Worm (Caenorhabditis elegans) whole organism, young adult: Measurements from ENCODE around the gene clec-63.
A peak's percentile ranks its signal among the peaks of the same experiment; 100 is the strongest.

ENCODE experiments used
- B0261.1 ChIP-seq: sonication (generic microtip); optimal IDR thresholded peaks from 2 replicates; lab custom pipeline; 2016; ENCODE audit warnings: mild to moderate bottlenecking, missing genetic modification characterization, moderate library complexity, missing compliant biosample characterization
- D2030.7 ChIP-seq: fragments of 200-800 bp; sonication (Bioruptor generic); IDR thresholded peaks from 2 replicates; pipeline ENCODE4 v1.3.6; 2022; ENCODE audit warnings: missing genetic modification reagents, missing genetic modification characterization, missing compliant biosample characterization
- F10E7.11 ChIP-seq: sonication (generic microtip); optimal IDR thresholded peaks from 2 replicates; lab custom pipeline; 2017; ENCODE audit warnings: mild to moderate bottlenecking, missing genetic modification characterization, moderate library complexity, missing compliant biosample characterization
- F22D6.2 ChIP-seq: sonication (generic microtip); optimal IDR thresholded peaks from 2 replicates; lab custom pipeline; 2016; ENCODE audit warnings: mild to moderate bottlenecking, missing genetic modification characterization, missing compliant biosample characterization
- F33H1.4 ChIP-seq: fragments of 200-800 bp; sonication (Bioruptor generic); IDR thresholded peaks from 2 replicates; pipeline ENCODE4 v1.3.6; 2022; ENCODE audit warnings: missing genetic modification reagents, missing genetic modification characterization, missing compliant biosample characterization
- F39B2.1 ChIP-seq: fragments of 200-800 bp; sonication (Bioruptor generic); IDR thresholded peaks from 2 replicates; pipeline ENCODE4 v1.3.6; 2022; ENCODE audit warnings: missing genetic modification reagents, missing genetic modification characterization, missing compliant biosample characterization
- F57A8.1 ChIP-seq: fragments of 200-800 bp; sonication (Bioruptor generic); optimal IDR thresholded peaks from 2 replicates; lab custom pipeline; 2018; ENCODE audit warnings: mild to moderate bottlenecking, missing genetic modification characterization, moderate library complexity, missing compliant biosample characterization
- K11D2.4 ChIP-seq: fragments of 200-800 bp; sonication (Bioruptor generic); IDR thresholded peaks from 2 replicates; pipeline ENCODE4 v1.3.6; 2022; ENCODE audit warnings: missing genetic modification reagents, missing genetic modification characterization, missing compliant biosample characterization
- ZK185.1 ChIP-seq: sonication (generic microtip); optimal IDR thresholded peaks from 2 replicates; lab custom pipeline; 2016; ENCODE audit warnings: mild to moderate bottlenecking, missing genetic modification characterization, missing compliant biosample characterization; ENCODE audit not compliant: poor library complexity, severe bottlenecking
- aptf-2 ChIP-seq: fragments of 200-800 bp; sonication (Bioruptor generic); conservative IDR thresholded peaks from 2 replicates; pipeline ENCODE4 v1.3.6; 2022; ENCODE audit warnings: missing genetic modification reagents, missing genetic modification characterization, missing compliant biosample characterization
- aptf-3 ChIP-seq: fragments of 200-800 bp; sonication (Bioruptor generic); IDR thresholded peaks from 2 replicates; pipeline ENCODE4 v1.3.6; 2022; ENCODE audit warnings: missing genetic modification characterization, missing compliant biosample characterization
- atf-7 ChIP-seq: sonication (generic microtip); optimal IDR thresholded peaks from 2 replicates; lab custom pipeline; 2017; ENCODE audit warnings: mild to moderate bottlenecking, missing genetic modification characterization, missing compliant biosample characterization
- athp-1 ChIP-seq: sonication (generic microtip); optimal IDR thresholded peaks from 2 replicates; lab custom pipeline; 2017; ENCODE audit warnings: mild to moderate bottlenecking, missing genetic modification characterization, missing compliant biosample characterization
- attf-3 ChIP-seq: fragments of 200-800 bp; sonication (Bioruptor generic); conservative IDR thresholded peaks from 2 replicates; pipeline ENCODE4 v1.3.6; 2022; ENCODE audit warnings: missing genetic modification reagents, missing genetic modification characterization, missing compliant biosample characterization
- ceh-79 ChIP-seq: sonication (generic microtip); optimal IDR thresholded peaks from 2 replicates; lab custom pipeline; 2017; ENCODE audit warnings: mild to moderate bottlenecking, missing genetic modification characterization, missing compliant biosample characterization
- chd-7 ChIP-seq: sonication (generic microtip); optimal IDR thresholded peaks from 2 replicates; lab custom pipeline; 2016; ENCODE audit warnings: mild to moderate bottlenecking, missing genetic modification characterization, moderate library complexity, missing compliant biosample characterization
- dox-1 ChIP-seq: fragments of 200-800 bp; sonication (Bioruptor generic); IDR thresholded peaks from 2 replicates; pipeline ENCODE4 v1.3.6; 2022; ENCODE audit warnings: missing genetic modification reagents, missing genetic modification characterization, missing compliant biosample characterization
- dpl-1 ChIP-seq: fragments of 150-350 bp; optimal IDR thresholded peaks from 2 replicates; lab custom pipeline; 2014; ENCODE audit warnings: missing biosample characterization, missing genetic modification reagents, missing genetic modification characterization
- egl-18 ChIP-seq: fragments of 200-800 bp; sonication (Bioruptor generic); IDR thresholded peaks from 2 replicates; pipeline ENCODE4 v1.3.6; 2022; ENCODE audit warnings: missing genetic modification reagents, missing genetic modification characterization, missing compliant biosample characterization
- egrh-3 ChIP-seq: fragments of 200-800 bp; sonication (Bioruptor generic); IDR thresholded peaks from 2 replicates; pipeline ENCODE4 v1.3.6; 2022; ENCODE audit warnings: missing genetic modification reagents, missing genetic modification characterization, missing compliant biosample characterization
- ets-4 ChIP-seq: fragments of 200-800 bp; sonication (Bioruptor generic); optimal IDR thresholded peaks from 2 replicates; lab custom pipeline; 2018; ENCODE audit warnings: mild to moderate bottlenecking, missing genetic modification characterization, missing compliant biosample characterization
- fkh-3 ChIP-seq: sonication (generic microtip); optimal IDR thresholded peaks from 2 replicates; lab custom pipeline; 2016; ENCODE audit warnings: mild to moderate bottlenecking, missing genetic modification characterization, missing compliant biosample characterization
- gei-17 ChIP-seq: fragments of 200-800 bp; sonication (Bioruptor generic); optimal IDR thresholded peaks from 2 replicates; lab custom pipeline; 2018; ENCODE audit warnings: mild to moderate bottlenecking, missing genetic modification characterization, missing compliant biosample characterization
- hlh-26 ChIP-seq: fragments of 200-800 bp; sonication (Bioruptor generic); conservative IDR thresholded peaks from 2 replicates; pipeline ENCODE4 v1.3.6; 2022; ENCODE audit warnings: missing genetic modification reagents, missing genetic modification characterization, missing compliant biosample characterization
- let-526 ChIP-seq: fragments of 200-800 bp; sonication (Bioruptor generic); IDR thresholded peaks from 2 replicates; pipeline ENCODE4 v1.3.6; 2022; ENCODE audit warnings: missing genetic modification reagents, missing genetic modification characterization, missing compliant biosample characterization
- lin-35 ChIP-seq, 3 experiments: fragments of 150-350 bp in 2 of 3; sonication (generic microtip) in 1 of 3; optimal IDR thresholded peaks; 2 replicates each; lab custom pipeline; 2014 to 2018; ENCODE audit warnings: missing biosample characterization in 3 of 3, missing genetic modification characterization in 3 of 3, missing genetic modification reagents in 3 of 3
- lin-54 ChIP-seq: fragments of 200-800 bp; sonication (Bioruptor generic); optimal IDR thresholded peaks from 2 replicates; lab custom pipeline; 2018; ENCODE audit warnings: mild to moderate bottlenecking, missing genetic modification characterization, missing compliant biosample characterization
- lir-1 ChIP-seq: fragments of 200-800 bp; sonication (Bioruptor generic); conservative IDR thresholded peaks from 2 replicates; pipeline ENCODE4 v1.3.6; 2022; ENCODE audit warnings: missing genetic modification reagents, missing genetic modification characterization, missing compliant biosample characterization
- madf-8 ChIP-seq: fragments of 200-800 bp; sonication (Bioruptor generic); conservative IDR thresholded peaks from 2 replicates; pipeline ENCODE4 v1.3.6; 2022; ENCODE audit warnings: missing genetic modification reagents, missing genetic modification characterization, missing compliant biosample characterization
- mcd-1 ChIP-seq: fragments of 200-800 bp; sonication (Bioruptor generic); IDR thresholded peaks from 2 replicates; pipeline ENCODE4 v1.3.6; 2022; ENCODE audit warnings: missing genetic modification reagents, missing genetic modification characterization, missing compliant biosample characterization
- mes-4 ChIP-seq: sonication (generic microtip); optimal IDR thresholded peaks from 2 replicates; lab custom pipeline; 2016; ENCODE audit warnings: missing genotype, missing genetic modification characterization, missing compliant biosample characterization
- nfya-2 ChIP-seq: fragments of 200-800 bp; sonication (Bioruptor generic); IDR thresholded peaks from 2 replicates; pipeline ENCODE4 v1.3.6; 2022; ENCODE audit warnings: missing genetic modification reagents, missing genetic modification characterization, missing compliant biosample characterization
- nfyb-1 ChIP-seq: fragments of 200-800 bp; sonication (Bioruptor generic); IDR thresholded peaks from 2 replicates; pipeline ENCODE4 v1.3.6; 2022; ENCODE audit warnings: missing genetic modification reagents, missing genetic modification characterization, missing compliant biosample characterization
- nhr-80 ChIP-seq: sonication (generic microtip); optimal IDR thresholded peaks from 2 replicates; lab custom pipeline; 2016; ENCODE audit warnings: missing genetic modification characterization, missing compliant biosample characterization
- nhr-90 ChIP-seq: sonication (generic microtip); optimal IDR thresholded peaks from 2 replicates; lab custom pipeline; 2016; ENCODE audit warnings: missing genotype, mild to moderate bottlenecking, missing genetic modification characterization, missing compliant biosample characterization
- pbrm-1 ChIP-seq: fragments of 200-800 bp; sonication (Bioruptor generic); IDR thresholded peaks from 2 replicates; pipeline ENCODE4 v1.3.6; 2022; ENCODE audit warnings: missing genetic modification reagents, missing genetic modification characterization, missing compliant biosample characterization
- pha-4 ChIP-seq: fragments of 150-350 bp; sonication (generic microtip); optimal IDR thresholded peaks from 2 replicates; lab custom pipeline; 2014; ENCODE audit warnings: missing biosample characterization, missing genetic modification reagents, missing genetic modification characterization
- sdz-38 ChIP-seq: sonication (generic microtip); optimal IDR thresholded peaks from 2 replicates; lab custom pipeline; 2016; ENCODE audit warnings: missing genotype, missing genetic modification characterization, missing compliant biosample characterization
- snpc-1.1 ChIP-seq: sonication (generic microtip); optimal IDR thresholded peaks from 2 replicates; lab custom pipeline; 2017; ENCODE audit warnings: missing genetic modification characterization, mild to moderate bottlenecking, missing compliant biosample characterization, antibody characterized with exemption, moderate library complexity, missing genotype, missing genetic modification reagents; ENCODE audit not compliant: insufficient read depth
- snpc-4 ChIP-seq, 5 experiments: fragments of 150-350 bp in 1 of 5; sonication (generic microtip) in 4 of 5; optimal IDR thresholded peaks; 2 replicates each; lab custom pipeline; 2014 to 2018; ENCODE audit warnings: missing genetic modification characterization in 5 of 5, missing biosample characterization in 3 of 5, antibody characterized with exemption in 2 of 5, mild to moderate bottlenecking in 2 of 5, missing compliant biosample characterization in 2 of 5, missing genotype in 2 of 5, moderate library complexity in 2 of 5, missing genetic modification reagents in 1 of 5
- tbp1 ChIP-seq: fragments of 200-800 bp; sonication (Bioruptor generic); optimal IDR thresholded peaks from 2 replicates; lab custom pipeline; 2018; ENCODE audit warnings: mild to moderate bottlenecking, missing genetic modification characterization, missing compliant biosample characterization
- tlf-1 ChIP-seq: fragments of 200-800 bp; sonication (Bioruptor generic); optimal IDR thresholded peaks from 2 replicates; lab custom pipeline; 2018; ENCODE audit warnings: mild to moderate bottlenecking, missing genetic modification characterization, missing compliant biosample characterization
- xnd-1 ChIP-seq: sonication (generic microtip); optimal IDR thresholded peaks from 2 replicates; lab custom pipeline; 2016; ENCODE audit warnings: missing genotype, missing genetic modification reagents, missing genetic modification characterization, missing compliant biosample characterization
- zim-3 ChIP-seq: sonication (generic microtip); optimal IDR thresholded peaks from 2 replicates; lab custom pipeline; 2017; ENCODE audit warnings: mild to moderate bottlenecking, missing genetic modification characterization, moderate library complexity, missing compliant biosample characterization
- ztf-22 ChIP-seq: fragments of 200-800 bp; sonication (Bioruptor generic); optimal IDR thresholded peaks from 2 replicates; lab custom pipeline; 2018; ENCODE audit warnings: mild to moderate bottlenecking, missing genetic modification characterization, moderate library complexity, missing compliant biosample characterization
- ztf-25 ChIP-seq: fragments of 200-800 bp; sonication (Bioruptor generic); IDR thresholded peaks from 2 replicates; pipeline ENCODE4 v1.3.6; 2022; ENCODE audit warnings: missing genetic modification reagents, missing genetic modification characterization, missing compliant biosample characterization

The clec-63 gene

ce11 chrII:12878697-12879096, 16.7 kb upstream of the clec-63 start (continued):
- no peak for TF ChIP-seq nfya-2 (GFP tag; lab: Robert Waterston, UW)
- TF ChIP-seq aptf-2 = no peak
- TF ChIP-seq K11D2.4 = peak; percentile 48; the same call in 1 of the 2 replicates
- TF ChIP-seq F39B2.1 (GFP tag; lab: Robert Waterston, UW) = no peak
- no peak for TF ChIP-seq aptf-3
- peak; percentile 60 for TF ChIP-seq chd-7 (tag; lab: Kevin White, UChicago)
- TF ChIP-seq pha-4 (tag; lab: Kevin White, UChicago) = no peak
- no peak for TF ChIP-seq nfyb-1 (GFP tag; lab: Robert Waterston, UW)
- TF ChIP-seq dox-1 (GFP tag; lab: Robert Waterston, UW) = no peak
- TF ChIP-seq sdz-38 = no peak
- TF ChIP-seq gei-17 (GFP tag; lab: Kevin White, UChicago) = no peak
- peak; percentile 40 for TF ChIP-seq tlf-1 (GFP tag; lab: Kevin White, UChicago)
- TF ChIP-seq ceh-79 (tag; lab: Kevin White, UChicago) = no peak
- TF ChIP-seq mes-4 = no peak
- peak; percentile 94 for TF ChIP-seq nhr-80
- TF ChIP-seq ets-4 (GFP tag; lab: Kevin White, UChicago) = peak; percentile 50
- no peak for TF ChIP-seq athp-1 (tag; lab: Kevin White, UChicago)
- TF ChIP-seq lir-1 = no peak
- peak; percentile 14 for TF ChIP-seq lin-54
- TF ChIP-seq snpc-4 (GFP tag; optimal IDR thresholded peaks at IDR 0.05; lab: Kevin White, UChicago) = no peak
- peak in 3 of 4 experiments; percentile 8 to 50 (median 17) for TF ChIP-seq snpc-4 (tag; optimal IDR thresholded peaks at IDR 0.05; lab: Kevin White, UChicago)
- TF ChIP-seq let-526 (GFP tag; lab: Robert Waterston, UW) = no peak
- TF ChIP-seq B0261.1 (tag; lab: Kevin White, UChicago) = no peak
- peak; percentile 66 for TF ChIP-seq ztf-22 (GFP tag; lab: Kevin White, UChicago)
- no peak for TF ChIP-seq egl-18
- TF ChIP-seq F22D6.2 (tag; lab: Kevin White, UChicago) = no peak
- TF ChIP-seq D2030.7 (GFP tag; lab: Robert Waterston, UW) = no peak

ce11 chrII:12879758-12880157, 15.7 kb upstream of the clec-63 start:
- TF ChIP-seq egrh-3 (GFP tag; lab: Robert Waterston, UW) (peak; percentile 24; the same call in 1 of the 2 replicates), tbp1 (GFP tag; lab: Kevin White, UChicago) (peak; percentile 36), mcd-1 (GFP tag; lab: Robert Waterston, UW) (no peak), nhr-80 (peak; percentile 49)

ce11 chrII:12880406-12880805, 15.0 kb upstream of the clec-63 start, which contains the start of gene F35C5.1:
F35C5.1 (plus strand) TSS chrII:12880804.
- TF ChIP-seq dpl-1 (GFP tag; lab: Kevin White, UChicago) (peak; percentile 76), F39B2.1 (GFP tag; lab: Robert Waterston, UW) (no peak), xnd-1 (peak; percentile 88), snpc-1.1 (peak; percentile 34), nfyb-1 (GFP tag; lab: Robert Waterston, UW) (0 out of 2 replicates have a peak, but pooled peaks have one; percentile 20), atf-7 (no peak), K11D2.4 (no peak), fkh-3 (no peak), attf-3 (0 out of 2 replicates have a peak, but pooled peaks have one; percentile 18), hlh-26 (GFP tag; lab: Robert Waterston, UW) (no peak), F57A8.1 (GFP tag; lab: Kevin White, UChicago) (no peak), lin-35 (GFP tag; optimal IDR thresholded peaks at IDR 0.05; lab: Kevin White, UChicago) (peak in 1 of 3 experiments; percentile 11), ZK185.1 (tag; lab: Kevin White, UChicago) (no peak), F10E7.11 (no peak), F33H1.4 (GFP tag; lab: Robert Waterston, UW) (peak; percentile 96), zim-3 (tag; lab: Kevin White, UChicago) (no peak), pbrm-1 (GFP tag; lab: Robert Waterston, UW) (0 out of 2 replicates have a peak, but pooled peaks have one; percentile 15), ztf-25 (GFP tag; lab: Robert Waterston, UW) (no peak), nhr-90 (tag; lab: Kevin White, UChicago) (no peak), madf-8 (GFP tag; lab: Robert Waterston, UW) (peak; percentile 83), dox-1 (GFP tag; lab: Robert Waterston, UW) (peak; percentile 68; the same call in 1 of the 2 replicates), egrh-3 (GFP tag; lab: Robert Waterston, UW) (no peak)
